Fruit fly (Drosophila melanogaster) whole organism, embryonic: ENCODE data around the gene Cyp311a1.
A peak's percentile ranks its signal among the peaks of the same experiment; 100 is the strongest.

Experiments used
- C15 ChIP-seq: fragments of 200-800 bp; sonication (Bioruptor generic); IDR thresholded peaks from 3 replicates; pipeline ENCODE4 v1.3.6; 2022; ENCODE audit warnings: missing biosample characterization, missing genetic modification characterization
- CG10267 ChIP-seq: fragments of 200-800 bp; sonication (Bioruptor generic); optimal IDR thresholded peaks from 2 replicates; lab custom pipeline; 2018; ENCODE audit warnings: missing biosample characterization, mild to moderate bottlenecking, missing genetic modification characterization, moderate library complexity
- CG10366 ChIP-seq: fragments of 200-800 bp; sonication (Bioruptor generic); IDR thresholded peaks from 2 replicates; pipeline ENCODE4 v1.3.6; 2022; ENCODE audit warnings: missing biosample characterization, missing genetic modification characterization
- CG11456 ChIP-seq: fragments of 200-800 bp; sonication (Bioruptor generic); IDR thresholded peaks from 3 replicates; pipeline ENCODE4 v1.3.6; 2022; ENCODE audit warnings: missing biosample characterization, missing genetic modification characterization
- CG14014 ChIP-seq: fragments of 200-800 bp; sonication (Bioruptor generic); IDR thresholded peaks from 2 replicates; pipeline ENCODE4 v1.3.6; 2022; ENCODE audit warnings: missing biosample characterization, missing genetic modification characterization
- CG14441 ChIP-seq: fragments of 200-800 bp; sonication (Bioruptor generic); IDR thresholded peaks from 2 replicates; pipeline ENCODE4 v1.3.6; 2022; ENCODE audit warnings: missing biosample characterization, missing genetic modification characterization
- CG14710 ChIP-seq: fragments of 200-800 bp; sonication (Bioruptor generic); optimal IDR thresholded peaks from 3 replicates; lab custom pipeline; 2019; ENCODE audit warnings: missing biosample characterization, mild to moderate bottlenecking, missing genetic modification characterization, moderate library complexity
- CG2199 ChIP-seq: fragments of 200-800 bp; sonication (Bioruptor generic); IDR thresholded peaks from 3 replicates; pipeline ENCODE4 v1.3.6; 2022; ENCODE audit warnings: missing biosample characterization, missing genetic modification characterization
- CG33557 ChIP-seq: fragments of 200-800 bp; sonication (Bioruptor generic); optimal IDR thresholded peaks from 2 replicates; lab custom pipeline; 2019; ENCODE audit warnings: missing biosample characterization, mild to moderate bottlenecking, missing genetic modification characterization, moderate library complexity
- CG34224 ChIP-seq: fragments of 200-800 bp; sonication (Bioruptor generic); IDR thresholded peaks from 3 replicates; pipeline ENCODE4 v1.3.6; 2022; ENCODE audit warnings: missing biosample characterization, missing genetic modification characterization; ENCODE audit not compliant: partially characterized antibody
- CG7928 ChIP-seq: fragments of 200-800 bp; sonication (Bioruptor generic); optimal IDR thresholded peaks from 2 replicates; lab custom pipeline; 2017; ENCODE audit warnings: missing biosample characterization, mild to moderate bottlenecking, missing genetic modification characterization
- CG7987 ChIP-seq: fragments of 200-800 bp; sonication (Bioruptor generic); optimal IDR thresholded peaks from 2 replicates; lab custom pipeline; 2018; ENCODE audit warnings: missing biosample characterization, mild to moderate bottlenecking, missing genetic modification characterization, moderate library complexity
- CG8359 ChIP-seq: fragments of 200-800 bp; sonication (Bioruptor generic); optimal IDR thresholded peaks from 2 replicates; lab custom pipeline; 2017; ENCODE audit warnings: missing biosample characterization, mild to moderate bottlenecking, missing genetic modification characterization, borderline replicate concordance
- CG8924 ChIP-seq: fragments of 200-800 bp; optimal IDR thresholded peaks from 3 replicates; lab custom pipeline; 2019; ENCODE audit warnings: missing biosample characterization, mild to moderate bottlenecking, missing genetic modification characterization, moderate library complexity
- Dad ChIP-seq: fragments of 200-800 bp; sonication (Bioruptor generic); optimal IDR thresholded peaks from 3 replicates; lab custom pipeline; 2016; ENCODE audit warnings: missing biosample characterization, missing genetic modification characterization
- Dp ChIP-seq: fragments of 200-800 bp; sonication (Bioruptor generic); optimal IDR thresholded peaks from 2 replicates; lab custom pipeline; 2018; ENCODE audit warnings: missing biosample characterization, mild to moderate bottlenecking, missing genetic modification characterization, moderate library complexity
- Ets65A ChIP-seq: fragments of 200-800 bp; sonication (Bioruptor generic); peaks from one replicate; lab custom pipeline; 2016; ENCODE audit warnings: missing biosample characterization, missing genetic modification characterization
- Fer1 ChIP-seq: fragments of 200-800 bp; sonication (Bioruptor generic); optimal IDR thresholded peaks from 2 replicates; lab custom pipeline; 2017; ENCODE audit warnings: missing biosample characterization, mild to moderate bottlenecking, missing genetic modification characterization
- GATAe ChIP-seq: fragments of 200-800 bp; sonication (Bioruptor generic); conservative IDR thresholded peaks from 2 replicates; pipeline ENCODE4 v1.3.6; 2022; ENCODE audit warnings: missing biosample characterization, missing genetic modification characterization
- HLH3B ChIP-seq: fragments of 200-800 bp; sonication (Bioruptor generic); IDR thresholded peaks from 2 replicates; pipeline ENCODE4 v1.3.6; 2022; ENCODE audit warnings: missing biosample characterization, missing genetic modification characterization
- Hr78 ChIP-seq, 2 experiments: fragments of 200-800 bp in 1 of 2; fragments of >200 bp in 1 of 2; sonication (Bioruptor generic) in 1 of 2; optimal IDR thresholded peaks; 2 replicates each; lab custom pipeline; 2017 to 2019; ENCODE audit warnings: missing biosample characterization in 2 of 2, missing genetic modification characterization in 2 of 2, mild to moderate bottlenecking in 1 of 2, moderate library complexity in 1 of 2
- Jarid2 ChIP-seq: fragments of 200-800 bp; sonication (Bioruptor generic); optimal IDR thresholded peaks from 3 replicates; lab custom pipeline; 2017; ENCODE audit warnings: mild to moderate bottlenecking, missing biosample characterization, missing genetic modification reagents, missing genetic modification characterization
- MBD-R2 ChIP-seq: fragments of 200-800 bp; sonication (Bioruptor generic); IDR thresholded peaks from 2 replicates; pipeline ENCODE4 v1.3.6; 2022; ENCODE audit warnings: missing biosample characterization, missing genetic modification characterization
- MESR4 ChIP-seq: fragments of 200-800 bp; sonication (Bioruptor generic); optimal IDR thresholded peaks from 2 replicates; lab custom pipeline; 2018; ENCODE audit warnings: missing biosample characterization, mild to moderate bottlenecking, missing genetic modification characterization, moderate library complexity
- Med ChIP-seq: fragments of 200-800 bp; sonication (Bioruptor generic); peaks from one replicate; lab custom pipeline; 2016; ENCODE audit warnings: missing biosample characterization, missing genetic modification characterization, mild to moderate bottlenecking, inconsistent platforms, moderate library complexity
- Myb ChIP-seq: fragments of 200-800 bp; sonication (Bioruptor generic); optimal IDR thresholded peaks from 2 replicates; lab custom pipeline; 2016; ENCODE audit warnings: missing biosample characterization, missing genetic modification characterization
- NFAT ChIP-seq: fragments of 200-800 bp; sonication (Bioruptor generic); IDR thresholded peaks from 2 replicates; pipeline ENCODE4 v1.3.6; 2022; ENCODE audit warnings: missing biosample characterization, missing genetic modification characterization
- Scr ChIP-seq: fragments of 200-800 bp; sonication (Bioruptor generic); IDR thresholded peaks from 2 replicates; pipeline ENCODE4 v1.3.6; 2022; ENCODE audit warnings: missing biosample characterization, missing genetic modification characterization; ENCODE audit not compliant: partially characterized antibody
- Sin3A ChIP-seq: fragments of >200 bp; optimal IDR thresholded peaks from 2 replicates; lab custom pipeline; 2018
- Stat92E ChIP-seq, 3 experiments: fragments of >200 bp in 2 of 3; fragments of 200-800 bp in 1 of 3; sonication (Bioruptor generic) in 1 of 3; optimal IDR thresholded peaks; 2 replicates each; lab custom pipeline; 2017 to 2019; ENCODE audit warnings: missing biosample characterization in 3 of 3, missing genetic modification characterization in 3 of 3, mild to moderate bottlenecking in 1 of 3, moderate library complexity in 1 of 3
- Vsx1 ChIP-seq: fragments of 200-800 bp; sonication (Bioruptor generic); optimal IDR thresholded peaks from 2 replicates; lab custom pipeline; 2017; ENCODE audit warnings: missing biosample characterization, mild to moderate bottlenecking, missing genetic modification characterization, missing genetic modification reagents
- YL-1 ChIP-seq: fragments of 200-800 bp; sonication (Bioruptor generic); optimal IDR thresholded peaks from 3 replicates; lab custom pipeline; 2017; ENCODE audit warnings: missing biosample characterization, mild to moderate bottlenecking, missing genetic modification characterization
- ci ChIP-seq: fragments of 200-800 bp; sonication (Bioruptor generic); IDR thresholded peaks from 3 replicates; pipeline ENCODE4 v1.3.6; 2022; ENCODE audit warnings: missing biosample characterization, missing genetic modification characterization
- crol ChIP-seq: fragments of 200-800 bp; sonication (Bioruptor generic); IDR thresholded peaks from 2 replicates; pipeline ENCODE4 v1.3.6; 2022; ENCODE audit warnings: missing biosample characterization, missing genetic modification characterization
- grn ChIP-seq: fragments of 200-800 bp; sonication (Bioruptor generic); optimal IDR thresholded peaks from 3 replicates; lab custom pipeline; 2017; ENCODE audit warnings: missing biosample characterization, missing genetic modification characterization
- lilli ChIP-seq: fragments of 200-800 bp; sonication (Bioruptor generic); optimal IDR thresholded peaks from 3 replicates; lab custom pipeline; 2016; ENCODE audit warnings: missing biosample characterization, missing genetic modification characterization
- nom ChIP-seq: fragments of 200-800 bp; sonication (Bioruptor generic); optimal IDR thresholded peaks from 2 replicates; lab custom pipeline; 2017; ENCODE audit warnings: missing biosample characterization, missing genetic modification characterization, mild to moderate bottlenecking, moderate library complexity, missing genetic modification reagents
- oc ChIP-seq: fragments of 200-800 bp; sonication (Bioruptor generic); optimal IDR thresholded peaks from 2 replicates; lab custom pipeline; 2018; ENCODE audit warnings: missing biosample characterization, mild to moderate bottlenecking, missing genetic modification characterization, moderate library complexity
- seq ChIP-seq: fragments of 200-800 bp; sonication (Bioruptor generic); IDR thresholded peaks from 2 replicates; pipeline ENCODE4 v1.3.6; 2022; ENCODE audit warnings: missing biosample characterization, missing genetic modification characterization
- sisA ChIP-seq: fragments of 200-800 bp; sonication (Bioruptor generic); IDR thresholded peaks from 2 replicates; pipeline ENCODE4 v1.3.6; 2022; ENCODE audit warnings: missing biosample characterization, missing genetic modification characterization
- slbo ChIP-seq: fragments of 200-800 bp; sonication (Bioruptor generic); IDR thresholded peaks from 2 replicates; pipeline ENCODE4 v1.3.6; 2022; ENCODE audit warnings: missing biosample characterization, missing genetic modification characterization
- toy ChIP-seq: fragments of 200-800 bp; sonication (Bioruptor generic); IDR thresholded peaks from 2 replicates; pipeline ENCODE4 v1.3.6; 2022; ENCODE audit warnings: missing biosample characterization, missing genetic modification characterization

Gene Cyp311a1

dm6 chrX:12014800-12015389, 16.4 kb downstream of the Cyp311a1 start (continued):
- TF ChIP-seq seq (peak; percentile 32; the same call in 1 of the 2 replicates), MESR4 (GFP tag; lab: Kevin White, UChicago) (no peak), CG8924 (tag; lab: Kevin White, UChicago) (peak; percentile 6), ci (peak; percentile 46; the same call in 1 of the 3 replicates), CG7928 (GFP tag; lab: Kevin White, UChicago) (no peak), CG14014 (GFP tag; lab: Robert Waterston, UW) (0 out of 2 replicates have a peak, but pooled peaks have one; percentile 5), Sin3A (lab: Kevin White, UChicago) (no peak), Fer1 (GFP tag; lab: Kevin White, UChicago) (no peak), CG10366 (GFP tag; lab: Robert Waterston, UW) (peak; percentile 34), Vsx1 (GFP tag; lab: Kevin White, UChicago) (no peak), lilli (GFP tag; lab: Kevin White, UChicago) (peak; percentile 26), C15 (GFP tag; lab: Robert Waterston, UW) (no peak)
- TF ChIP-seq, all 482 proteins: peak for 145

dm6 chrX:12014131-12014530, 17.1 kb downstream of the Cyp311a1 start:
- TF ChIP-seq Ets65A (GFP tag; lab: Kevin White, UChicago) (peak; percentile 42), crol (peak; percentile 78), CG7987 (GFP tag; lab: Kevin White, UChicago) (peak; percentile 20), HLH3B (GFP tag; lab: Robert Waterston, UW) (no peak), GATAe (GFP tag; lab: Robert Waterston, UW) (peak; percentile 78), NFAT (GFP tag; lab: Robert Waterston, UW) (0 out of 2 replicates have a peak, but pooled peaks have one; percentile 10)

dm6 chrX:12013098-12013493, 18.2 kb downstream of the Cyp311a1 start:
- no peak for TF ChIP-seq sisA (GFP tag; lab: Robert Waterston, UW)
- peak; percentile 29 for TF ChIP-seq nom (GFP tag; lab: Kevin White, UChicago)
- TF ChIP-seq, all 482 proteins: peak for 1

- TF ChIP-seq CG33557 (GFP tag; lab: Kevin White, UChicago) (no peak), Dad (GFP tag; lab: Kevin White, UChicago) (peak; percentile 9), Myb (peak; percentile 89), Scr (GFP tag; lab: Robert Waterston, UW) (peak; percentile 34; the same call in 1 of the 2 replicates), Stat92E (GFP tag; optimal IDR thresholded peaks at IDR 0.05; lab: Kevin White, UChicago) (peak in 1 of 3 experiments; percentile 2), toy (no peak), CG8359 (GFP tag; lab: Kevin White, UChicago) (peak; percentile 100), CG2199 (GFP tag; lab: Robert Waterston, UW) (no peak), CG11456 (GFP tag; lab: Robert Waterston, UW) (no peak), CG14441 (GFP tag; lab: Robert Waterston, UW) (no peak), oc (tag; lab: Kevin White, UChicago) (no peak), slbo (no peak), MESR4 (GFP tag; lab: Kevin White, UChicago) (peak; percentile 29), CG14710 (tag; lab: Kevin White, UChicago) (peak; percentile 47), Med (peak; percentile 61), MBD-R2 (GFP tag; lab: Robert Waterston, UW) (peak; percentile 50; the same call in 1 of the 2 replicates), grn (GFP tag; lab: Kevin White, UChicago) (no peak), CG10267 (peak; percentile 57), CG34224 (GFP tag; lab: Robert Waterston, UW) (peak; percentile 50; the same call in 1 of the 3 replicates), Hr78 (GFP tag; optimal IDR thresholded peaks at IDR 0.05; lab: Kevin White, UChicago) (peak in 1 of 2 experiments; percentile 97), Jarid2 (GFP tag; lab: Kevin White, UChicago) (no peak), YL-1 (GFP tag; lab: Kevin White, UChicago) (peak; percentile 22), Dp (GFP tag; lab: Kevin White, UChicago) (peak; percentile 97)
These were observed 18.8 kb downstream of the Cyp311a1 start, which contains the start of the genes CG1492 and regucalcin for dm6 chrX:12012149-12013097. Gene CG1492 (minus strand): TSS chrX:12012211. Gene regucalcin (plus strand): TSS chrX:12012377.
